Worm (Caenorhabditis elegans): Measurements from ENCODE around the gene Y39A1A.18.

The Y39A1A.18 gene

DNA sequence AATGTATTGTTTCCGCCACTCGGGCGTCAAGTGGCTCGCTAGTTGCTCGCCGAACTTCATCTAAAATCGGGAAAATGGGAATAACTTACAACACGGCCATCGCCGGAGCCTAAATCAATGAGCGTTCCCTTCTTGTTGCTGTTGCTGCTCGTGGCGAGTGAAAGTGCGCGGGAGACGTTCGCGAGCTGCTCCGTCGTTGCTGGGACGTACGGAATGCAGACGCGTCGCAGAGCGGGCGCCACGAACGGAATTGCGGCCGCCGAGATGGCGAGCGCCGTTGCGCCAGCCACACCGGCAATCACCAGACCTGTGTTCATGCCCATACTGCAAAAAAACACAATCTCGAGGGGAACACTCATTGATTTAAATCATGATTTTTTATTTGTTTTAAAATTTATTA is 12.2 kb upstream of the Y39A1A.18 start (continued):
- peak; percentile 84 for TF ChIP-seq zfh-2 (GFP tag; conservative IDR thresholded peaks at IDR 0.05)

DNA sequence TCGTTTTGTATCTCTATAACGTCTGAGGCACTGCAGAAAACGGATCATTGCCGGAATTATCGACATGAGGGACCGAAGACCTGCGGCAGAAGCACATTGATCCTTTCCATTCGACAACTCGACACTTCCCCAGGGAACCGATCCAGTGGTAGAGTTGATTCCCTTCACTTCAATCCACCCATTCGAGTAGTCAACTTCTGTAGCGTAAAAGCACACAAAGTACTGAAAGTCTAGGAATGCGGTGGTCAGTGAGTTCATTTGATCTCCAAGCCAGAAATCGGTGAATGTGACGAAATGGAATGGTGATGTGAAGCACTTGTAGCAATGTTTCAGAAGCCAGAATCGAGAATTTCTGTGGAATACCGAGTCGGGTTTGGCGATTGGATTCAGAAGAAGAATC is 10.2 kb upstream of the Y39A1A.18 start:
- no peak for TF ChIP-seq Y95B8A.8 (GFP tag; IDR thresholded peaks at IDR 0.05)
- no peak for TF ChIP-seq nhr-179 (tag; optimal IDR thresholded peaks at IDR 0.05)
- no peak for TF ChIP-seq aptf-2 (GFP tag; conservative IDR thresholded peaks at IDR 0.05)
- no peak for TF ChIP-seq bed-2 (GFP tag; IDR thresholded peaks at IDR 0.05)
- TF ChIP-seq sdz-38 (tag; optimal IDR thresholded peaks at IDR 0.05), result no peak
- no peak for TF ChIP-seq nhr-120 (GFP tag; IDR thresholded peaks at IDR 0.05)
- no peak for TF ChIP-seq let-526 (GFP tag; IDR thresholded peaks at IDR 0.05)
- no peak for TF ChIP-seq him-1 (tag; optimal IDR thresholded peaks at IDR 0.05)
- no peak for TF ChIP-seq snpc-4 (GFP tag; optimal IDR thresholded peaks at IDR 0.05)
- no peak for TF ChIP-seq snpc-4 (tag; optimal IDR thresholded peaks at IDR 0.05)
- no peak for TF ChIP-seq lin-54 (GFP tag; optimal IDR thresholded peaks at IDR 0.05)
- TF ChIP-seq Y53F4B.3 (GFP tag; IDR thresholded peaks at IDR 0.05), result no peak
- no peak for TF ChIP-seq F22D6.2 (tag; optimal IDR thresholded peaks at IDR 0.05)
- no peak for TF ChIP-seq gei-17 (GFP tag; optimal IDR thresholded peaks at IDR 0.05)
- no peak for TF ChIP-seq ztf-28 (GFP tag; IDR thresholded peaks at IDR 0.05)
- no peak for TF ChIP-seq pbrm-1 (GFP tag; IDR thresholded peaks at IDR 0.05)

ce11 chrIII:10703833-10704232 is 9.5 kb upstream of the Y39A1A.18 start:
- TF ChIP-seq egl-44 (GFP tag; IDR thresholded peaks at IDR 0.05), result no peak
- no peak for TF ChIP-seq snpc-3.4 (tag; optimal IDR thresholded peaks at IDR 0.05)
- no peak for TF ChIP-seq fkh-3 (tag; optimal IDR thresholded peaks at IDR 0.05)
- no peak for TF ChIP-seq lsl-1 (GFP tag; optimal IDR thresholded peaks at IDR 0.05)
- TF ChIP-seq ztf-25 (GFP tag; IDR thresholded peaks at IDR 0.05), result no peak
- TF ChIP-seq F57A8.1 (GFP tag; optimal IDR thresholded peaks at IDR 0.05), result no peak
- no peak for TF ChIP-seq unc-130 (GFP tag; optimal IDR thresholded peaks at IDR 0.05)
- TF ChIP-seq nhr-120 (GFP tag; IDR thresholded peaks at IDR 0.05), result no peak
- no peak for TF ChIP-seq aptf-3 (GFP tag; IDR thresholded peaks at IDR 0.05)
- TF ChIP-seq K12H6.12 (tag; optimal IDR thresholded peaks at IDR 0.05), result no peak
- no peak for TF ChIP-seq ceh-40 (GFP tag; IDR thresholded peaks at IDR 0.05)
- no peak for TF ChIP-seq somi-1 (GFP tag; optimal IDR thresholded peaks at IDR 0.05)
- no peak for TF ChIP-seq snpc-1.1 (tag; optimal IDR thresholded peaks at IDR 0.05; ENCODE audit: insufficient read depth)
- no peak for TF ChIP-seq lin-54 (GFP tag; optimal IDR thresholded peaks at IDR 0.05)
- no peak for TF ChIP-seq snpc-1.3 (tag; optimal IDR thresholded peaks at IDR 0.05; ENCODE audit: insufficient read depth)

- TF ChIP-seq mes-4 (tag; optimal IDR thresholded peaks at IDR 0.05), result no peak
- no peak for TF ChIP-seq bed-1 (GFP tag; IDR thresholded peaks at IDR 0.05)
- TF ChIP-seq Y79H2A.3 (GFP tag; conservative IDR thresholded peaks at IDR 0.05), result no peak
- no peak for TF ChIP-seq nhr-80 (tag; optimal IDR thresholded peaks at IDR 0.05)
- TF ChIP-seq lin-54 (GFP tag; optimal IDR thresholded peaks at IDR 0.05), result no peak
- no peak for TF ChIP-seq attf-6 (GFP tag; IDR thresholded peaks at IDR 0.05)
Observed at ce11 chrIII:10702805-10703204, 8.5 kb upstream of the Y39A1A.18 start.
